Fruit fly (Drosophila melanogaster) Kc167 (cell line): ENCODE results near the gene Hrd3.

Source experiments
- Myc ChIP-seq: fragments of >200 bp; optimal IDR thresholded peaks from 2 replicates; lab custom pipeline; 2017; ENCODE audit warnings: missing external identifiers
- Sin3A ChIP-seq: fragments of >200 bp; optimal IDR thresholded peaks from 2 replicates; lab custom pipeline; 2018; ENCODE audit warnings: missing external identifiers
- h ChIP-seq: fragments of >200 bp; optimal IDR thresholded peaks from 3 replicates; lab custom pipeline; 2018; ENCODE audit warnings: missing external identifiers
- insv ChIP-seq: fragments of >200 bp; optimal IDR thresholded peaks from 3 replicates; lab custom pipeline; 2018; ENCODE audit warnings: missing external identifiers
- psq ChIP-seq: fragments of >200 bp; optimal IDR thresholded peaks from 2 replicates; lab custom pipeline; 2017; ENCODE audit warnings: missing external identifiers
- ttk ChIP-seq: sonication (Bioruptor generic); optimal IDR thresholded peaks from 2 replicates; lab custom pipeline; 2017; ENCODE audit warnings: missing external identifiers

Hrd3 gene

DNA sequence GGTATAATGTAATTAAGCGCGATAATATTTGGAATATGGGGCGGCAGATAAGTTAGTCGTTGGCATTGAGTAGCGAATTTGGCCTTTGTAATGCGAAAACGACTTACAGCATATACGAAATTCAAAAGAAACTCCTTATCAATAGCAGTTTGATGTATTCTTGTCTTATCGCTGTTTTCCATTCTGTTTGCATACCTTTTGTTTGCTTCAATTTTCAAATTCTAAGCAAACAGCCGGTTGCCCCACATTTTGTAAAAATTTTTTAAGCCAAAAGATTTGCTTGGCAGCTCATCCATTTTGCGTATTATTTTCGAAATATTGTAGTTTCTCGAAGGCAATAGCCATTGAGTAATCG, 25.0 kb upstream of the Hrd3 start:
- TF ChIP-seq insv (lab: Kevin White, UChicago) (no peak), Myc (lab: Kevin White, UChicago) (no peak), Sin3A (lab: Kevin White, UChicago) (no peak), h (lab: Kevin White, UChicago) (no peak), ttk (lab: Kevin White, UChicago) (no peak), psq (no peak)

dm6 chr3R:23782456-23783402, 24.4 kb upstream of the Hrd3 start:
- TF ChIP-seq h (lab: Kevin White, UChicago), result no peak
- TF ChIP-seq insv (lab: Kevin White, UChicago), result no peak
- TF ChIP-seq Sin3A (lab: Kevin White, UChicago), result no peak
- TF ChIP-seq ttk (lab: Kevin White, UChicago), result no peak
- TF ChIP-seq psq, result no peak
- TF ChIP-seq Myc (lab: Kevin White, UChicago), result no peak

dm6 chr3R:23781466-23781935, 23.1 kb upstream of the Hrd3 start, which contains the start of the genes Nup98-96 and mbc:
Gene Nup98-96, minus strand, starts transcription at chr3R:23781621.
Gene mbc, plus strand, starts transcription at chr3R:23781765.
- TF ChIP-seq ttk (lab: Kevin White, UChicago), result no peak
- TF ChIP-seq Myc (lab: Kevin White, UChicago), result no peak
- no peak for TF ChIP-seq psq
- TF ChIP-seq h (lab: Kevin White, UChicago), result no peak
- TF ChIP-seq insv (lab: Kevin White, UChicago), result no peak
- no peak for TF ChIP-seq Sin3A (lab: Kevin White, UChicago)

- TF ChIP-seq psq, result no peak
- TF ChIP-seq h (lab: Kevin White, UChicago), result no peak
- TF ChIP-seq Myc (lab: Kevin White, UChicago), result no peak
- no peak for TF ChIP-seq Sin3A (lab: Kevin White, UChicago)
- TF ChIP-seq insv (lab: Kevin White, UChicago), result no peak
- TF ChIP-seq ttk (lab: Kevin White, UChicago), result no peak
These were observed 22.4 kb upstream of the Hrd3 start for dm6 chr3R:23780757-23781156.

dm6 chr3R:23773610-23774364, 15.4 kb upstream of the Hrd3 start, which contains the start of gene CG10208:
Gene CG10208, minus strand, starts transcription at chr3R:23774127.
- no peak for TF ChIP-seq Myc (lab: Kevin White, UChicago)
- TF ChIP-seq ttk (lab: Kevin White, UChicago), result no peak
- no peak for TF ChIP-seq h (lab: Kevin White, UChicago)
- TF ChIP-seq insv (lab: Kevin White, UChicago), result no peak
- TF ChIP-seq psq, result no peak
- TF ChIP-seq Sin3A (lab: Kevin White, UChicago), result no peak

dm6 chr3R:23772808-23773207, 14.5 kb upstream of the Hrd3 start, which contains the start of gene tst:
Gene tst, minus strand, starts transcription at chr3R:23772859.
- no peak for TF ChIP-seq Sin3A (lab: Kevin White, UChicago)
- TF ChIP-seq insv (lab: Kevin White, UChicago), result no peak
- TF ChIP-seq psq, result no peak
- TF ChIP-seq Myc (lab: Kevin White, UChicago), result no peak
- TF ChIP-seq h (lab: Kevin White, UChicago), result no peak
- TF ChIP-seq ttk (lab: Kevin White, UChicago), result no peak

- TF ChIP-seq Myc (lab: Kevin White, UChicago), result no peak
- TF ChIP-seq Sin3A (lab: Kevin White, UChicago), result no peak
- no peak for TF ChIP-seq ttk (lab: Kevin White, UChicago)
- no peak for TF ChIP-seq insv (lab: Kevin White, UChicago)
- TF ChIP-seq psq, result no peak
These were observed 9.1 kb upstream of the Hrd3 start, which contains the start of the genes CG10214 and CG10375 for dm6 chr3R:23767417-23767853. Gene CG10214, minus strand, starts transcription at chr3R:23767488. Gene CG10375, plus strand, starts transcription at chr3R:23767712.

DNA sequence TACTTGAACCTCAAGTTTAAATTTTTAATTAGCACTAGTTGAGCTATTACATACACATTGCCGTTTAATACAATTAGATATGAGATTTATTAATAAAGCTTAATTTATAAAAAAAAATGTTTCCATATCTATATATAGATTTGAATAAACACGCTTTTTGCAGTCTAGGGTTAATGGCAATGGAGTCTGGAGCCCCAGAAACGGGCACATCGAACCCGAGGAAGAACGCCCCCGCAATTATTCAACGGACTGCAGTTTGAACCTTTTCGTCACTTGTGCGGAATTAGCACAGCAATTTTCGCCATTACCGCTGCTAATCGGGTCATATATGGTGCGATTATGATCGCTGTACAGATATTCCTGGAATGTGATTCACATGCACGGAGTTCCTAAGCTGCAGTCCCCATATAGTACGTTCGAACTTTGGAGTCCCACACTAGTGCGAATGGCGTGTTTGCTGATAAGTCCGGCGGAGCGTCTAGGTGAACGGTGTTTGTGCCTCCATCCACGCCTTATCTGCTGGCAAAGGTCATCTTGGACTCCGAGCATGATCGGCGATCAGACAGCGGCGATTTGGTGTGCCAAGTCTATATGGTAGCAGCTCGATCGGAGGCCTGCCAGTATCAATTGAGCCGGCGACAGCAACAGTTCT, 5.4 kb upstream of the Hrd3 start, which contains the start of gene Lsd-1:
Gene Lsd-1, plus strand, starts transcription at position 236 of the 652 bp plus-strand sequence.
- TF ChIP-seq psq (no peak), Myc (lab: Kevin White, UChicago) (no peak), h (lab: Kevin White, UChicago) (no peak), Sin3A (lab: Kevin White, UChicago) (no peak), insv (lab: Kevin White, UChicago) (no peak), ttk (lab: Kevin White, UChicago) (no peak)

DNA sequence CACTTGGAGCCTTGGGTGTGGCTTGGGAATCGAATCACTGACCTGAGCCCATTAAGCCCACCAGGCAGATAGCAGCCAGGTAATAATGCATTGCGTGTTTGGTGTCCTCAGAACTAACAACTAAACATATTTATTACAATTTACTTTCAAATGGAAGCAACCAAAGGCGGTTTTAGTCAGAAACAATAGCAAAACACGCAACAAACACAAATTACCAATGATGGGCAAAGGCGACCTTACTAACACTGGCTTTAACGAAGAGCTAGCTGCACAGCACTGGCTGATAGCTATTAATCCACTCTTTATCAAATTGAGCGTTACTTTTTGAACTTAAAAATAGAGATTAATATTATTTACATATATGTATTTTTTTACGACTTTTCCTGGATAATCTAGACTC, 4.7 kb upstream of the Hrd3 start, which contains the start of gene udt:
Gene udt, minus strand, starts transcription at position 249 of the 400 bp plus-strand sequence.
- TF ChIP-seq insv (lab: Kevin White, UChicago) (no peak), Myc (lab: Kevin White, UChicago) (no peak), h (lab: Kevin White, UChicago) (no peak), ttk (lab: Kevin White, UChicago) (no peak), psq (no peak), Sin3A (lab: Kevin White, UChicago) (no peak)

- TF ChIP-seq psq (no peak), Sin3A (lab: Kevin White, UChicago) (no peak), h (lab: Kevin White, UChicago) (no peak), ttk (lab: Kevin White, UChicago) (no peak), Myc (lab: Kevin White, UChicago) (no peak), insv (lab: Kevin White, UChicago) (no peak)
These were observed 2.1 kb upstream of the Hrd3 start, which contains the start of gene SdhD for dm6 chr3R:23760219-23761018. Gene SdhD, minus strand, starts transcription at chr3R:23760600.
